Comparison of ENCODE assay signal across 5 worm cellular contexts in the genomic region with DNA sequence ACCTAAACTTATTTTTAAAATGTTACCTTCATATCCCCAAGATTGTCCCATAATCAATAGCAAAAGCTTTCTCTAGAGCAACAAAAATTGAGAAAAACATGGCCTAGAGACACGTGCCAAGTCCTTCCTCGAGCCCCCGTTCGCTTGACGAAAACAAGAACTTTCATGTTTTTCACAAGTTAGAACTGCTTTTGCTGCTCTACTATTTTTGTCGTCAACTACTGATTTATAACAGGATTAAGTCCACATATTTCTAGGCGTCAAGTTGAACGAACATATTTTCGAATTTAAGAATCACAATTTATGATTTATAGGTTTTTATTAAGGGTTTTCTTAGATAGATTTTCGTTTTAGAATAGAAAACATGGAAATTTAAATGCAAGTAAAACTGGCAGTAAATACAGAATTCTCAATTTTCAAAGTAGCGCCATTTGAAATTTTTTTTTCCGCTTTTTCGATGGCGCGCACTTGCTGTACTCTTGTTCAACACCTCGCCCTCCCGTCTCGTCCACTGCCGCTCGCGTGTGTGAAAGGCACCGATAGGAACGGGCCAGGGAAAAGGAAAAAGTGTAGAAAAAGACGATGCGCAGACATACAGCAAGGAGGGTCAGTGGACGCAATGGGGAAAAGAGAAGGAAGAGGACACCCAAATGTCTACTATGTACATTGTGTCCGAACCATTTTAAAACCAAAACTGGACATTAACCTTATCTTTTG.
A peak's percentile ranks its signal among the peaks of the same experiment; 100 is the strongest.
TF ChIP-seq lines count a peak whose summit lies in the region.

A gene (minus strand): TSS at position 51 of the 717 bp plus-strand sequence.

TF ChIP-seq in whole organism, L1 larva, 84 proteins besides CTCF, POLR2A, EP300 and RAD21 (continues in another document):
- TF ChIP-seq ets-5 (GFP tag; IDR thresholded peaks at IDR 0.05; lab: Robert Waterston, UW) (no peak), mep-1 (tag; optimal IDR thresholded peaks at IDR 0.05; lab: Kevin White, UChicago) (peak; percentile 80), sptf-1 (tag; optimal IDR thresholded peaks at IDR 0.05; lab: Kevin White, UChicago) (no peak), nhr-77 (tag; optimal IDR thresholded peaks at IDR 0.05; lab: Kevin White, UChicago) (peak; percentile 39), F16B12.6 (tag; optimal IDR thresholded peaks at IDR 0.05; lab: Kevin White, UChicago) (no peak), tbx-2 (tag; optimal IDR thresholded peaks at IDR 0.05; lab: Kevin White, UChicago) (no peak), mdl-1 (tag; optimal IDR thresholded peaks at IDR 0.05; lab: Kevin White, UChicago) (peak in 1 of 2 experiments; percentile 76), C34B4.2 (tag; optimal IDR thresholded peaks at IDR 0.05; lab: Kevin White, UChicago) (no peak), hlh-17 (GFP tag; optimal IDR thresholded peaks at IDR 0.05; lab: Kevin White, UChicago; ENCODE audit: borderline replicate concordance) (no peak), egl-27 (tag; optimal IDR thresholded peaks at IDR 0.05; lab: Kevin White, UChicago) (no peak), egl-13 (tag; optimal IDR thresholded peaks at IDR 0.05; lab: Kevin White, UChicago) (no peak), zag-1 (tag; optimal IDR thresholded peaks at IDR 0.05; lab: Kevin White, UChicago) (no peak), nhr-76 (tag; optimal IDR thresholded peaks at IDR 0.05; lab: Kevin White, UChicago) (no peak), C04F5.9 (tag; optimal IDR thresholded peaks at IDR 0.05; lab: Kevin White, UChicago) (no peak), efl-3 (GFP tag; optimal IDR thresholded peaks at IDR 0.05; lab: Kevin White, UChicago) (no peak), efl-1 (optimal IDR thresholded peaks at IDR 0.05; lab: Kevin White, UChicago) (peak; percentile 57 to 89), efl-1 (GFP tag; optimal IDR thresholded peaks at IDR 0.05 in 1 of 2; lab: Kevin White, UChicago) (peak; percentile 86 to 98)

TF ChIP-seq in whole organism, L3 larva, 47 proteins besides CTCF, POLR2A, EP300 and RAD21 (continues in another document):
- TF ChIP-seq pha-4 (tag; optimal IDR thresholded peaks at IDR 0.05; lab: Kevin White, UChicago): peak; percentile 88
- TF ChIP-seq elt-2 (tag; optimal IDR thresholded peaks at IDR 0.05; lab: Kevin White, UChicago): peak; percentile 54
- no peak for TF ChIP-seq nhr-28 (tag; optimal IDR thresholded peaks at IDR 0.05; lab: Kevin White, UChicago)
- no peak for TF ChIP-seq nhr-11 (tag; optimal IDR thresholded peaks at IDR 0.05; lab: Kevin White, UChicago)
- TF ChIP-seq nfya-1 (tag; optimal IDR thresholded peaks at IDR 0.05; lab: Kevin White, UChicago; ENCODE audit: insufficient read depth): peak; percentile 86
- peak; percentile 9 for TF ChIP-seq egl-27 (tag; optimal IDR thresholded peaks at IDR 0.05; lab: Kevin White, UChicago)
- no peak for TF ChIP-seq ceh-82 (tag; optimal IDR thresholded peaks at IDR 0.05; lab: Kevin White, UChicago)
- peak; percentile 5 for TF ChIP-seq lsy-12 (tag; optimal IDR thresholded peaks at IDR 0.05; lab: Kevin White, UChicago)
- TF ChIP-seq lin-15B (tag; optimal IDR thresholded peaks at IDR 0.05; lab: Kevin White, UChicago): peak; percentile 85
- TF ChIP-seq ztf-11 (tag; optimal IDR thresholded peaks at IDR 0.05; lab: Kevin White, UChicago): no peak
- peak; percentile 33 for TF ChIP-seq nhr-23 (tag; optimal IDR thresholded peaks at IDR 0.05; lab: Kevin White, UChicago)
- TF ChIP-seq lin-39 (tag; optimal IDR thresholded peaks at IDR 0.05; lab: Kevin White, UChicago): peak; percentile 37
- no peak for TF ChIP-seq mml-1 (tag; optimal IDR thresholded peaks at IDR 0.05; lab: Kevin White, UChicago)
- TF ChIP-seq nhr-25 (tag; optimal IDR thresholded peaks at IDR 0.05; lab: Kevin White, UChicago): peak; percentile 68
- TF ChIP-seq R02D3.7 (tag; optimal IDR thresholded peaks at IDR 0.05; lab: Kevin White, UChicago): no peak
- TF ChIP-seq pqm-1 (tag; optimal IDR thresholded peaks at IDR 0.05; lab: Kevin White, UChicago): peak; percentile 29
- TF ChIP-seq snpc-4 (tag; optimal IDR thresholded peaks at IDR 0.05; lab: Kevin White, UChicago): peak; percentile 73

TF ChIP-seq in whole organism, early embryonic, 17 proteins besides CTCF, POLR2A, EP300 and RAD21:
- TF ChIP-seq flt-1 (GFP tag; IDR thresholded peaks at IDR 0.05; lab: Robert Waterston, UW) (no peak), ceh-36 (tag; optimal IDR thresholded peaks at IDR 0.05; lab: Kevin White, UChicago) (no peak), aly-1 (tag; optimal IDR thresholded peaks at IDR 0.05; lab: Kevin White, UChicago) (peak; percentile 37), hmg-4 (GFP tag; optimal IDR thresholded peaks at IDR 0.05; lab: Kevin White, UChicago) (peak; percentile 44), F13C5.2 (tag; optimal IDR thresholded peaks at IDR 0.05; lab: Kevin White, UChicago) (peak; percentile 60), hnd-1 (tag; optimal IDR thresholded peaks at IDR 0.05; lab: Kevin White, UChicago) (no peak)

TF ChIP-seq in whole organism, midembryonic, 9 proteins besides CTCF, POLR2A, EP300 and RAD21:
- TF ChIP-seq cog-1 (tag; optimal IDR thresholded peaks at IDR 0.05; lab: Kevin White, UChicago): peak; percentile 38
- no peak for TF ChIP-seq ref-1 (GFP tag; conservative IDR thresholded peaks at IDR 0.05; lab: Robert Waterston, UW)
- TF ChIP-seq tab-1 (GFP tag; IDR thresholded peaks at IDR 0.05; lab: Robert Waterston, UW): 0 out of 2 replicates have a peak, but pooled peaks have one; percentile 9

TF ChIP-seq in whole organism, young adult, 124 proteins besides CTCF, POLR2A, EP300 and RAD21:
- no peak for TF ChIP-seq ztf-3 (GFP tag; optimal IDR thresholded peaks at IDR 0.05; lab: Kevin White, UChicago)
- peak; percentile 91; the same call in 1 of the 2 replicates for TF ChIP-seq hmg-1.2 (GFP tag; IDR thresholded peaks at IDR 0.05; lab: Robert Waterston, UW)
- peak; percentile 77 for TF ChIP-seq attf-5 (GFP tag; optimal IDR thresholded peaks at IDR 0.05; lab: Kevin White, UChicago)
- no peak for TF ChIP-seq F49E8.2 (tag; optimal IDR thresholded peaks at IDR 0.05; lab: Kevin White, UChicago; ENCODE audit: insufficient read depth)
- TF ChIP-seq F23B12.7 (tag; optimal IDR thresholded peaks at IDR 0.05; lab: Kevin White, UChicago; ENCODE audit: insufficient read depth): peak; percentile 13
- TF ChIP-seq zfh-2 (GFP tag; conservative IDR thresholded peaks at IDR 0.05; lab: Robert Waterston, UW): peak; percentile 78
- TF ChIP-seq mcd-1 (GFP tag; IDR thresholded peaks at IDR 0.05; lab: Robert Waterston, UW): peak; percentile 80
- 0 out of 2 replicates have a peak, but pooled peaks have one; percentile 15 for TF ChIP-seq Y95B8A.8 (GFP tag; IDR thresholded peaks at IDR 0.05; lab: Robert Waterston, UW)
- no peak for TF ChIP-seq hlh-12 (tag; optimal IDR thresholded peaks at IDR 0.05; lab: Kevin White, UChicago)
- peak; percentile 30 for TF ChIP-seq lin-40 (tag; optimal IDR thresholded peaks at IDR 0.05; lab: Kevin White, UChicago)
- TF ChIP-seq attf-3 (GFP tag; conservative IDR thresholded peaks at IDR 0.05; lab: Robert Waterston, UW): 0 out of 2 replicates have a peak, but pooled peaks have one; percentile 38
- no peak for TF ChIP-seq hrde-1 (tag; optimal IDR thresholded peaks at IDR 0.05; lab: Kevin White, UChicago; ENCODE audit: borderline replicate concordance)
- peak; percentile 43 for TF ChIP-seq madf-6 (GFP tag; IDR thresholded peaks at IDR 0.05; lab: Robert Waterston, UW)
- no peak for TF ChIP-seq cebp-2 (GFP tag; IDR thresholded peaks at IDR 0.05; lab: Robert Waterston, UW)
- TF ChIP-seq hsf-1 (GFP tag; IDR thresholded peaks at IDR 0.05; lab: Robert Waterston, UW): no peak
- TF ChIP-seq dox-1 (GFP tag; IDR thresholded peaks at IDR 0.05; lab: Robert Waterston, UW): peak; percentile 71
- no peak for TF ChIP-seq lsy-27 (tag; optimal IDR thresholded peaks at IDR 0.05; lab: Kevin White, UChicago; ENCODE audit: borderline replicate concordance, insufficient read depth)
- no peak for TF ChIP-seq zim-3 (tag; optimal IDR thresholded peaks at IDR 0.05; lab: Kevin White, UChicago)
- peak; percentile 53 for TF ChIP-seq ceh-27 (GFP tag; optimal IDR thresholded peaks at IDR 0.05; lab: Kevin White, UChicago)
- no peak for TF ChIP-seq ztf-26 (tag; optimal IDR thresholded peaks at IDR 0.05; lab: Kevin White, UChicago)
- no peak for TF ChIP-seq snpc-1.3 (tag; optimal IDR thresholded peaks at IDR 0.05; lab: Kevin White, UChicago; ENCODE audit: insufficient read depth)
- TF ChIP-seq B0336.3 (GFP tag; IDR thresholded peaks at IDR 0.05; lab: Robert Waterston, UW): peak; percentile 14; the same call in 1 of the 2 replicates
- peak; percentile 49 for TF ChIP-seq dpl-1 (GFP tag; optimal IDR thresholded peaks at IDR 0.05; lab: Kevin White, UChicago)
- no peak for TF ChIP-seq ceh-91 (GFP tag; IDR thresholded peaks at IDR 0.05; lab: Robert Waterston, UW)
- no peak for TF ChIP-seq cebp-1 (GFP tag; IDR thresholded peaks at IDR 0.05; lab: Robert Waterston, UW)
- TF ChIP-seq cebp-1 (tag; optimal IDR thresholded peaks at IDR 0.05; lab: Kevin White, UChicago): no peak
- TF ChIP-seq ztf-18 (tag; optimal IDR thresholded peaks at IDR 0.05; lab: Kevin White, UChicago): peak; percentile 19
- 0 out of 2 replicates have a peak, but pooled peaks have one; percentile 8 for TF ChIP-seq aptf-2 (GFP tag; conservative IDR thresholded peaks at IDR 0.05; lab: Robert Waterston, UW)
- TF ChIP-seq snpc-3.4 (tag; optimal IDR thresholded peaks at IDR 0.05; lab: Kevin White, UChicago): peak; percentile 38
- TF ChIP-seq ztf-6 (GFP tag; IDR thresholded peaks at IDR 0.05; lab: Robert Waterston, UW): no peak
- no peak for TF ChIP-seq F33H1.4 (GFP tag; IDR thresholded peaks at IDR 0.05; lab: Robert Waterston, UW)
- peak; percentile 24 for TF ChIP-seq snpc-4 (GFP tag; optimal IDR thresholded peaks at IDR 0.05; lab: Kevin White, UChicago)
- TF ChIP-seq snpc-4 (tag; optimal IDR thresholded peaks at IDR 0.05; lab: Kevin White, UChicago): peak in 2 of 4 experiments; percentile 3 to 47
- no peak for TF ChIP-seq repo-1 (tag; optimal IDR thresholded peaks at IDR 0.05; lab: Kevin White, UChicago)
- TF ChIP-seq lin-35 (GFP tag; optimal IDR thresholded peaks at IDR 0.05; lab: Kevin White, UChicago): peak in 1 of 3 experiments; percentile 59
- TF ChIP-seq rpc-1 (optimal IDR thresholded peaks at IDR 0.05; lab: Kevin White, UChicago): no peak
- TF ChIP-seq rpc-1 (tag; optimal IDR thresholded peaks at IDR 0.05; lab: Kevin White, UChicago): no peak
- TF ChIP-seq nhr-80 (tag; optimal IDR thresholded peaks at IDR 0.05; lab: Kevin White, UChicago): peak; percentile 70
- peak; percentile 76 for TF ChIP-seq lin-54 (GFP tag; optimal IDR thresholded peaks at IDR 0.05; lab: Kevin White, UChicago)
- TF ChIP-seq efl-1 (GFP tag; optimal IDR thresholded peaks at IDR 0.05; lab: Kevin White, UChicago): peak; percentile 61
- TF ChIP-seq madf-3 (GFP tag; IDR thresholded peaks at IDR 0.05; lab: Robert Waterston, UW): no peak
